Fruit fly (Drosophila melanogaster): ENCODE data around the gene mub.
A peak's percentile ranks its signal among the peaks of the same experiment; 100 is the strongest.

dm6 chr3L:21841079-21841478 lies 3.5 kb upstream of the mub start, which contains the start of gene P5CDh1:
- TF ChIP-seq dmrt93B (GFP tag; optimal IDR thresholded peaks at IDR 0.05), result no peak
- TF ChIP-seq HLH106 (tag; optimal IDR thresholded peaks at IDR 0.05), result no peak
- TF ChIP-seq Jra (GFP tag; optimal IDR thresholded peaks at IDR 0.05), result no peak
- no peak for TF ChIP-seq Dif (GFP tag; optimal IDR thresholded peaks at IDR 0.05; ENCODE audit: partially characterized antibody)
- TF ChIP-seq pan (optimal IDR thresholded peaks at IDR 0.05), result no peak
- peak; percentile 55 for TF ChIP-seq rgr (GFP tag; optimal IDR thresholded peaks at IDR 0.05)
- TF ChIP-seq Myc (optimal IDR thresholded peaks at IDR 0.05), result no peak
- no peak for TF ChIP-seq Dfd (GFP tag; optimal IDR thresholded peaks at IDR 0.05)
- peak; percentile 70 for TF ChIP-seq Hr83 (GFP tag; optimal IDR thresholded peaks at IDR 0.05; ENCODE audit: poor library complexity, severe bottlenecking)
- TF ChIP-seq dsf (GFP tag; optimal IDR thresholded peaks at IDR 0.05; ENCODE audit: borderline replicate concordance), result no peak
- TF ChIP-seq br (GFP tag; optimal IDR thresholded peaks at IDR 0.05), result no peak
- no peak for TF ChIP-seq dl (GFP tag; optimal IDR thresholded peaks at IDR 0.05; ENCODE audit: insufficient read depth in 1 of 2, partially characterized antibody in 2 of 2)

All from whole organism, wandering third instar larva.